Worm (Caenorhabditis elegans): ENCODE data around the gene his-6.

The his-6 gene

DNA sequence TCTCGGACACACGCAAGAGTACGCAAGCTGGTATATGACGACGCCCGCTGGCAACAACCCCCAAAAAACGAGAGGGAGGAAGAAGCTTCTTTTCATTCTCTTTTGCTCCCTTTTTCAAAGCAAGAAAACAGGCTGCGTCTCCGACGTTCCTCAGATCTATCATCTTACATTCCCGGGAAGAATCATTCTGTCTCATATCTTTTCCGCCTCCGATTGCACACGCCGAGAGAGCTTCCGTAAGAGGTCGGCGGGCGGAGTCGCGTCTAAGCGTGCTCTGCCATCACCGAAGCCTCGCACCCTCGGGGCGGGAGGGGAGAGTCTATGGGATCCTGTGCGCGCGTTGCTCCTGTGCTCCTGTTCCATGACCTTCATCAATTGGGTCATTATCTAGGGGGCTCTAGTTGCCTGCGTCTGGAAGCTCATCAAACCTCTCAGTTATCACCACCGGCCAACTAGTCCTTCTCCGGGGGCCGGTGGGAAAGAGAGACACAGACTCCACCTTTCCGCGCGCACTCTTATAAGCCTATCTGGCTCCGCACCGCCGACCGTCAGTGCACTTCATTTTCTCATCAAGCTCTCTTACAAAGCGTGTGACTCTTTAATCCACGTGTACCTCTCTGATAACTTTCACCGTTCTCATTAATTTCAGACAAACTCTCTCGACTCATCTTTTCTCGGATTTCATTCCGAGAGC lies 10.9 kb upstream of the his-6 start, which contains the start of the genes slc-17.8 and asns-1:
Gene slc-17.8 (minus strand): TSS at position 51 of the 694 bp plus-strand sequence.
Gene asns-1 (plus strand): TSS at position 644 of the 694 bp plus-strand sequence.
- TF ChIP-seq gmeb-1 (tag; optimal IDR thresholded peaks at IDR 0.05) (no peak), crh-2 (tag; optimal IDR thresholded peaks at IDR 0.05) (no peak), nhr-23 (tag; optimal IDR thresholded peaks at IDR 0.05) (no peak), peb-1 (tag; optimal IDR thresholded peaks at IDR 0.05) (no peak), lsy-2 (tag; optimal IDR thresholded peaks at IDR 0.05) (no peak), mbf-1 (tag; optimal IDR thresholded peaks at IDR 0.05) (no peak), nhr-25 (tag; optimal IDR thresholded peaks at IDR 0.05) (no peak), lin-11 (tag; optimal IDR thresholded peaks at IDR 0.05) (no peak), mdl-1 (tag; optimal IDR thresholded peaks at IDR 0.05) (no peak), egl-27 (tag; optimal IDR thresholded peaks at IDR 0.05) (no peak), ztf-1 (GFP tag; conservative IDR thresholded peaks at IDR 0.05) (no peak), elt-3 (tag; optimal IDR thresholded peaks at IDR 0.05) (no peak), unc-39 (tag; optimal IDR thresholded peaks at IDR 0.05) (no peak), ama-1 (optimal IDR thresholded peaks at IDR 0.05) (no peak), fos-1 (tag; optimal IDR thresholded peaks at IDR 0.05) (no peak), sma-3 (GFP tag; optimal IDR thresholded peaks at IDR 0.05) (no peak)

DNA sequence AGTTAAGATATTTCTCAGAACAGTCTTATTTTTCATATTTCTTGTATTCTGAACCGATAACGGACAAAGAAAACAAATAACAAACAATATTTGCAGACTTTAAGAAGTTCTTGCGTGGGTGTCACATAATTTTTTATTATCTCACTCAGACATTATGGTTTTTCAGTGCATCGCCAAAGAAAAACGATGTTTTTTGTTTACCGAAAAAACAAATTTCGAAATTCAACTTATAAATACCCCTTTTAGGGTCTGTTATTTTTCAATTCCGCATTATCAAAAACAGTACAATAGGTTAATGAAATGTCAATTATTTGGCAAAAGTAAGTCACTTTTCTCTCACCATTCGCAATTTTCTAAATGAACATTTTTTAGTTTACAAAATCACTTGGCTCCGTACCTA lies 2.3 kb upstream of the his-6 start, which contains the start of gene otpl-4:
Gene otpl-4 (plus strand): TSS at position 301 of the 400 bp plus-strand sequence.
- TF ChIP-seq nhr-129 (tag; optimal IDR thresholded peaks at IDR 0.05) (no peak), unc-55 (GFP tag; optimal IDR thresholded peaks at IDR 0.05) (no peak), ZK546.5 (tag; optimal IDR thresholded peaks at IDR 0.05) (no peak), blmp-1 (tag; optimal IDR thresholded peaks at IDR 0.05; ENCODE audit: insufficient read depth) (no peak), F13H6.1 (tag; optimal IDR thresholded peaks at IDR 0.05) (no peak), fos-1 (tag; optimal IDR thresholded peaks at IDR 0.05) (no peak), aly-2 (tag; optimal IDR thresholded peaks at IDR 0.05) (no peak), nhr-11 (tag; optimal IDR thresholded peaks at IDR 0.05) (no peak), dmd-4 (tag; optimal IDR thresholded peaks at IDR 0.05) (no peak), ztf-11 (tag; optimal IDR thresholded peaks at IDR 0.05) (no peak), lin-39 (tag; optimal IDR thresholded peaks at IDR 0.05) (no peak), elt-3 (tag; optimal IDR thresholded peaks at IDR 0.05) (no peak), nhr-12 (tag; optimal IDR thresholded peaks at IDR 0.05) (no peak), nhr-23 (tag; optimal IDR thresholded peaks at IDR 0.05) (no peak)

DNA sequence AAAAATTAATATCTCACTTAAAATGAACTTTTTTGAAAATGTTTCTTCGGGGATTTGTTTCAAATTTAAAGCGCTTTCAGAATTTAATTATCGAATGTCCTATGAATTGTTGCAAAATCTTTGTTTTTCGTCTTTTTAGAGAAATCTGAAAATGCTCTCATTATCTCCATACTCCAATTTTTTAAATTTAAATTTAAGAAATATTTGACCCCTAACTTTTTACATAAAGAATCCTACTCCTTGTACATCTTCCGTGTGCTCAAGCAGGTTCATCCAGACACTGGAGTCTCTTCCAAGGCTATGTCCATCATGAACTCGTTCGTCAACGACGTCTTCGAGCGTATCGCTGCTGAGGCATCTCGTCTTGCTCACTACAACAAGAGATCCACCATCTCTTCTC lies 1.4 kb upstream of the his-6 start, which contains the start of gene his-39:
Gene his-39 (plus strand): TSS at position 301 of the 400 bp plus-strand sequence.
- TF ChIP-seq nhr-10 (tag; optimal IDR thresholded peaks at IDR 0.05) (no peak), ama-1 (optimal IDR thresholded peaks at IDR 0.05) (no peak), nhr-237 (tag; optimal IDR thresholded peaks at IDR 0.05) (no peak), lin-11 (tag; optimal IDR thresholded peaks at IDR 0.05) (no peak), fos-1 (tag; optimal IDR thresholded peaks at IDR 0.05) (no peak), ceh-82 (tag; optimal IDR thresholded peaks at IDR 0.05) (no peak), blmp-1 (tag; optimal IDR thresholded peaks at IDR 0.05; ENCODE audit: insufficient read depth) (no peak), Y55F3AM.14 (GFP tag; optimal IDR thresholded peaks at IDR 0.05) (no peak), nhr-21 (tag; optimal IDR thresholded peaks at IDR 0.05) (no peak), ztf-1 (GFP tag; conservative IDR thresholded peaks at IDR 0.05) (no peak), ceh-16 (tag; optimal IDR thresholded peaks at IDR 0.05) (no peak), mab-5 (tag; optimal IDR thresholded peaks at IDR 0.05) (no peak), sma-3 (GFP tag; optimal IDR thresholded peaks at IDR 0.05) (no peak)

DNA sequence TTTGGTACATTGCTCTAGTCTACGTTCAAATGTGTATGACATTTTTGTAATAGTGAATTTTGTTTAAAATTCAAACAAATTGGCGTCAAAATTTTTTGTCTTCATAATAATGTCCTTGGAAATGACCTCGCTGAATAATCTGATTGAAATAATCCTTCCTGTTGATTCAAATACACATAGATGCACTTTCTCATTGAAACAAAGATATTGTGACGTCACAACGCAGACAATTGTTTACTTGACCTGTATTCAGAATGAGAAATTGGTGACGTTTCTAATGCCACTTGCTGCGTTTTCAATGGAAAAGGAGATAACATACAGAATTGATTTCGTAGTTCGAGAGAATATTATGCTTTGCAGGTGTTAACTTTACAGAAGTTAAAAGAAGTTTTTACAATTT lies 861 bp downstream of the his-6 start:
- TF ChIP-seq nhr-129 (tag; optimal IDR thresholded peaks at IDR 0.05) (no peak), unc-62 (GFP tag; optimal IDR thresholded peaks at IDR 0.05) (no peak), ztf-11 (tag; optimal IDR thresholded peaks at IDR 0.05) (no peak), nhr-25 (tag; optimal IDR thresholded peaks at IDR 0.05) (no peak), unc-55 (GFP tag; optimal IDR thresholded peaks at IDR 0.05) (no peak), lin-39 (tag; optimal IDR thresholded peaks at IDR 0.05) (no peak), egl-27 (tag; optimal IDR thresholded peaks at IDR 0.05) (no peak), mab-5 (tag; optimal IDR thresholded peaks at IDR 0.05) (no peak), zag-1 (tag; optimal IDR thresholded peaks at IDR 0.05) (no peak), sma-3 (GFP tag; optimal IDR thresholded peaks at IDR 0.05) (no peak), skn-1 (tag; optimal IDR thresholded peaks at IDR 0.05) (no peak), ama-1 (optimal IDR thresholded peaks at IDR 0.05) (no peak), lin-13 (GFP tag; optimal IDR thresholded peaks at IDR 0.05) (no peak)
